Worm (Caenorhabditis elegans) whole organism, early embryonic: ENCODE data around the gene inx-11.

Experiments used
- B0310.2 ChIP-seq: sonication (generic microtip); optimal IDR thresholded peaks from 2 replicates; lab custom pipeline; 2016; ENCODE audit warnings: mild to moderate bottlenecking, missing genetic modification characterization, missing compliant biosample characterization
- F13C5.2 ChIP-seq: sonication (generic microtip); optimal IDR thresholded peaks from 2 replicates; lab custom pipeline; 2017; ENCODE audit warnings: mild to moderate bottlenecking, missing genetic modification characterization, inconsistent platforms, missing compliant biosample characterization
- aly-1 ChIP-seq: sonication (generic microtip); optimal IDR thresholded peaks from 2 replicates; lab custom pipeline; 2016; ENCODE audit warnings: missing genetic modification characterization, missing compliant biosample characterization
- ama-1 ChIP-seq: fragments of 150-350 bp; optimal IDR thresholded peaks from 2 replicates; lab custom pipeline; 2014
- ceh-13 ChIP-seq: fragments of 200-800 bp; sonication (Bioruptor generic); optimal IDR thresholded peaks from 2 replicates; lab custom pipeline; 2018; ENCODE audit warnings: mild to moderate bottlenecking, missing genetic modification characterization, missing compliant biosample characterization
- ceh-36 ChIP-seq: sonication (generic microtip); optimal IDR thresholded peaks from 2 replicates; lab custom pipeline; 2016; ENCODE audit warnings: missing genetic modification characterization, inconsistent platforms, missing compliant biosample characterization
- ets-7 ChIP-seq: sonication (generic microtip); optimal IDR thresholded peaks from 2 replicates; lab custom pipeline; 2016; ENCODE audit warnings: missing genotype, missing genetic modification characterization, missing compliant biosample characterization
- flt-1 ChIP-seq: fragments of 200-800 bp; sonication (Bioruptor generic); IDR thresholded peaks from 2 replicates; pipeline ENCODE4 v1.3.6; 2022; ENCODE audit warnings: missing genetic modification characterization, missing compliant biosample characterization
- hmbx-1 ChIP-seq: sonication (generic microtip); optimal IDR thresholded peaks from 2 replicates; lab custom pipeline; 2016; ENCODE audit warnings: mild to moderate bottlenecking, missing genetic modification characterization, missing compliant biosample characterization
- hmg-4 ChIP-seq: fragments of 200-800 bp; sonication (Bioruptor generic); optimal IDR thresholded peaks from 2 replicates; lab custom pipeline; 2018; ENCODE audit warnings: mild to moderate bottlenecking, missing genetic modification characterization, missing compliant biosample characterization
- hnd-1 ChIP-seq: sonication (generic microtip); optimal IDR thresholded peaks from 2 replicates; lab custom pipeline; 2016; ENCODE audit warnings: missing genetic modification characterization, missing compliant biosample characterization
- pes-1 ChIP-seq: fragments of 200-800 bp; sonication (Bioruptor generic); IDR thresholded peaks from 2 replicates; pipeline ENCODE4 v1.3.6; 2022; ENCODE audit warnings: missing genetic modification reagents, missing genetic modification characterization, missing compliant biosample characterization
- scrt-1 ChIP-seq: fragments of 200-800 bp; sonication (Bioruptor generic); IDR thresholded peaks from 2 replicates; pipeline ENCODE4 v1.3.6; 2022; ENCODE audit warnings: missing genetic modification characterization, missing compliant biosample characterization
- sea-1 ChIP-seq: fragments of 200-800 bp; sonication (Bioruptor generic); conservative IDR thresholded peaks from 2 replicates; pipeline ENCODE4 v1.3.6; 2022; ENCODE audit warnings: missing genetic modification characterization, missing compliant biosample characterization
- tbx-11 ChIP-seq: fragments of 200-800 bp; sonication (Bioruptor generic); IDR thresholded peaks from 2 replicates; pipeline ENCODE4 v1.3.6; 2022; ENCODE audit warnings: missing genetic modification characterization, missing compliant biosample characterization
- tbx-37 ChIP-seq: fragments of 200-800 bp; sonication (Bioruptor generic); conservative IDR thresholded peaks from 2 replicates; pipeline ENCODE4 v1.3.6; 2022; ENCODE audit warnings: missing genetic modification reagents, missing genetic modification characterization, missing compliant biosample characterization
- tra-4 ChIP-seq: sonication (generic microtip); optimal IDR thresholded peaks from 2 replicates; lab custom pipeline; 2017; ENCODE audit warnings: missing genetic modification characterization, missing compliant biosample characterization

Gene inx-11

ce11 chrV:12518770-12519169 is 31.7 kb downstream of the inx-11 start:
- TF ChIP-seq ama-1 (no peak), sea-1 (no peak), B0310.2 (tag; lab: Kevin White, UChicago) (no peak)

ce11 chrV:12523356-12523755 is 36.3 kb downstream of the inx-11 start:
- no peak for TF ChIP-seq ets-7 (tag; lab: Kevin White, UChicago)
- TF ChIP-seq ceh-36 (tag; lab: Kevin White, UChicago) = no peak
- no peak for TF ChIP-seq B0310.2 (tag; lab: Kevin White, UChicago)
- TF ChIP-seq tbx-37 (GFP tag; lab: Robert Waterston, UW) = no peak
- TF ChIP-seq scrt-1 (GFP tag; lab: Robert Waterston, UW) = no peak
- TF ChIP-seq hnd-1 (tag; lab: Kevin White, UChicago) = no peak
- no peak for TF ChIP-seq sea-1
- no peak for TF ChIP-seq hmbx-1 (tag; lab: Kevin White, UChicago)
- TF ChIP-seq tra-4 (tag; lab: Kevin White, UChicago) = no peak
- TF ChIP-seq ama-1 = no peak
- no peak for TF ChIP-seq tbx-11 (GFP tag; lab: Robert Waterston, UW)
- no peak for TF ChIP-seq aly-1 (tag; lab: Kevin White, UChicago)
- no peak for TF ChIP-seq flt-1 (GFP tag; lab: Robert Waterston, UW)
- no peak for TF ChIP-seq pes-1 (GFP tag; lab: Robert Waterston, UW)

DNA sequence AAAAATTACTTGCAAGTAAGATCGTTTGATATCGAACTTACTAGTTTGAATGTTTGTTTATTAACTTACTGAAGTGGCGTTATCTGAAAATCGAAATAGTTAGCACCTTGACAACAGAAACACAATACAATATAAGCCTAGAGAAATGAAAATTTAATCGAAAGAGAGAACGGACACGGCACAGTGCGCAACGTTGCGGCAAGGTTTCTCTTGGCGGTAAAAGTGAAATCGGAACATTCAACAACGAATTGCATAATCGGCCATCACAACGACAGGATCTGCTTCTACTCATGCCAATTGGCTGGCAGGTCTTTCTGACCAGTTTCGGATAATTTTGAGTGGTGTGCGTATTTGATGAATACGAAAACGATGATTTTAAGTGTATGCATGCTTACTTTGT is 38.5 kb downstream of the inx-11 start, which contains the start of gene dyf-4:
Gene dyf-4 (minus strand): TSS at position 213 of the 400 bp plus-strand sequence.
- TF ChIP-seq tbx-37 (GFP tag; lab: Robert Waterston, UW) = no peak
- TF ChIP-seq F13C5.2 (tag; lab: Kevin White, UChicago) = no peak
- no peak for TF ChIP-seq B0310.2 (tag; lab: Kevin White, UChicago)
- no peak for TF ChIP-seq ceh-13 (GFP tag; lab: Kevin White, UChicago)
- no peak for TF ChIP-seq tbx-11 (GFP tag; lab: Robert Waterston, UW)
- no peak for TF ChIP-seq hmbx-1 (tag; lab: Kevin White, UChicago)
- no peak for TF ChIP-seq aly-1 (tag; lab: Kevin White, UChicago)

ce11 chrV:12526124-12526523 is 39.1 kb downstream of the inx-11 start:
- no peak for TF ChIP-seq tbx-11 (GFP tag; lab: Robert Waterston, UW)
- TF ChIP-seq B0310.2 (tag; lab: Kevin White, UChicago) = no peak
- no peak for TF ChIP-seq flt-1 (GFP tag; lab: Robert Waterston, UW)

ce11 chrV:12526758-12527157 is 39.7 kb downstream of the inx-11 start, which contains the start of gene F45D3.1:
Gene F45D3.1 (plus strand): TSS chrV:12527058.
- no peak for TF ChIP-seq tra-4 (tag; lab: Kevin White, UChicago)
- TF ChIP-seq tbx-11 (GFP tag; lab: Robert Waterston, UW) = no peak
- TF ChIP-seq ama-1 = no peak
- TF ChIP-seq tbx-37 (GFP tag; lab: Robert Waterston, UW) = no peak
- no peak for TF ChIP-seq ceh-13 (GFP tag; lab: Kevin White, UChicago)
- TF ChIP-seq flt-1 (GFP tag; lab: Robert Waterston, UW) = no peak
- no peak for TF ChIP-seq hmbx-1 (tag; lab: Kevin White, UChicago)
- no peak for TF ChIP-seq pes-1 (GFP tag; lab: Robert Waterston, UW)
- no peak for TF ChIP-seq ceh-36 (tag; lab: Kevin White, UChicago)
- TF ChIP-seq hmg-4 (GFP tag; lab: Kevin White, UChicago) = no peak
- TF ChIP-seq F13C5.2 (tag; lab: Kevin White, UChicago) = no peak
- no peak for TF ChIP-seq scrt-1 (GFP tag; lab: Robert Waterston, UW)
- TF ChIP-seq sea-1 = no peak
- no peak for TF ChIP-seq aly-1 (tag; lab: Kevin White, UChicago)
- TF ChIP-seq hnd-1 (tag; lab: Kevin White, UChicago) = no peak
- TF ChIP-seq ets-7 (tag; lab: Kevin White, UChicago) = no peak
- TF ChIP-seq B0310.2 (tag; lab: Kevin White, UChicago) = no peak

ce11 chrV:12528919-12529318 is 41.9 kb downstream of the inx-11 start:
- TF ChIP-seq B0310.2 (tag; lab: Kevin White, UChicago) (no peak), hmg-4 (GFP tag; lab: Kevin White, UChicago) (no peak), ceh-13 (GFP tag; lab: Kevin White, UChicago) (no peak), ets-7 (tag; lab: Kevin White, UChicago) (no peak)

DNA sequence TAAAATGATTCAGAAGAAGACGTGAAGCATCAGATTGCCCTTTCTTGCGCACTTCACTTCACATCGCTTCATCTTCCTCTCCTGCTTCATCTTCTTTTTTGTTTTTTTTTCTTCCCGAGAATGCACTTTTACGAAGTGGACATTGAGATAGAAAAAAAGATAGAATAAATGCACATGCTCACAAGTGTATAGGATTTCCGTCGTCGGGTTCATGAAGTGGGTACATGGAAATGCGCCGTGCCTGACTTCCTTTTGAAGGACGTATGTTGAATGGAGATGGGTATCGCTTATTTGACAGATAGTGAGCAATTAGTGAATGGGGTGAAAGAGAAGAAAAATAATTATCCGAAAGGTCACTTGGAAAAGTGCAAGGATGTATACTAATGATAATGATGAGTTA is 43.1 kb downstream of the inx-11 start:
- TF ChIP-seq ceh-13 (GFP tag; lab: Kevin White, UChicago) (no peak), hnd-1 (tag; lab: Kevin White, UChicago) (no peak), tbx-37 (GFP tag; lab: Robert Waterston, UW) (no peak), hmg-4 (GFP tag; lab: Kevin White, UChicago) (no peak), F13C5.2 (tag; lab: Kevin White, UChicago) (no peak), flt-1 (GFP tag; lab: Robert Waterston, UW) (no peak), ets-7 (tag; lab: Kevin White, UChicago) (no peak)

DNA sequence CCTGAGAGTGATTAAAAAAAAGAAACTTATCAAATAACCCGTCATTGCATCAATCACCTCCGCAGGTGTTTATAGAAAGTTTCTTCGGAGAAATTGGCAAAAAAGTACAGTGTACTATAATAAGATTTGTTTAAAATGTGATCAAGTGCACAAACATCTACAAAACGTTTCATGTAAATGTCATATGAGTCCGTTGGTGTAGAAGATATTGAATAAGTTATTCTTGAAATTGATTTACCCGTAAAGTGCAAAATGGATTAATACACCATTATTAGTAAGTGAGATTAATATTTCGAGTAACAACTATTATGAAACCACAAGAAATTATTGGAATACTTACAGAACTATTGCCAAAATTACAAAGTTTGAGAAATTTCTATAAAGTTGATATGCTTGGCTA is 44.0 kb downstream of the inx-11 start:
- TF ChIP-seq ets-7 (tag; lab: Kevin White, UChicago) (no peak), B0310.2 (tag; lab: Kevin White, UChicago) (no peak), tbx-11 (GFP tag; lab: Robert Waterston, UW) (no peak), aly-1 (tag; lab: Kevin White, UChicago) (no peak), F13C5.2 (tag; lab: Kevin White, UChicago) (no peak), sea-1 (no peak), tbx-37 (GFP tag; lab: Robert Waterston, UW) (no peak), ceh-36 (tag; lab: Kevin White, UChicago) (no peak), pes-1 (GFP tag; lab: Robert Waterston, UW) (no peak), ceh-13 (GFP tag; lab: Kevin White, UChicago) (no peak), ama-1 (no peak), tra-4 (tag; lab: Kevin White, UChicago) (no peak), hmg-4 (GFP tag; lab: Kevin White, UChicago) (no peak)
